Fruit fly (Drosophila melanogaster): Measurements from ENCODE around the gene kirre.

- peak; percentile 84 for TF ChIP-seq psq (GFP tag; optimal IDR thresholded peaks at IDR 0.05)
- TF ChIP-seq fru (GFP tag; optimal IDR thresholded peaks at IDR 0.05), result peak; percentile 95
- peak; percentile 57 for TF ChIP-seq CG32264 (GFP tag; optimal IDR thresholded peaks at IDR 0.05)
- TF ChIP-seq br (GFP tag; optimal IDR thresholded peaks at IDR 0.05), result peak; percentile 85
- peak; percentile 86 for TF ChIP-seq ey (GFP tag; optimal IDR thresholded peaks at IDR 0.05)
- no peak for TF ChIP-seq pan (optimal IDR thresholded peaks at IDR 0.05)
- TF ChIP-seq CrebA (GFP tag; optimal IDR thresholded peaks at IDR 0.05; ENCODE audit: borderline replicate concordance), result peak; percentile 72
- TF ChIP-seq foxo (GFP tag; optimal IDR thresholded peaks at IDR 0.05), result peak in 1 of 2 experiments; percentile 92
Observed at dm6 chrX:2787267-2787666, 47.1 kb downstream of the kirre start.

Measured in whole organism, wandering third instar larva.